Worm (Caenorhabditis elegans) whole organism, L3 larva: ENCODE measurements around the gene srx-131.

Source experiments
- R02D3.7 ChIP-seq: fragments of 150-350 bp; optimal IDR thresholded peaks from 2 replicates; lab custom pipeline; 2014; ENCODE audit warnings: missing biosample characterization, missing genetic modification characterization
- egl-27 ChIP-seq: sonication (generic microtip); optimal IDR thresholded peaks from 4 replicates; lab custom pipeline; 2017; ENCODE audit warnings: missing biosample characterization, missing genetic modification reagents, missing genetic modification characterization
- elt-2 ChIP-seq: sonication (generic microtip); optimal IDR thresholded peaks from 2 replicates; lab custom pipeline; 2016; ENCODE audit warnings: missing genetic modification reagents, mild to moderate bottlenecking, missing genetic modification characterization, missing compliant biosample characterization
- elt-3 ChIP-seq, 3 experiments: fragments of 150-350 bp in 1 of 3; sonication (generic microtip) in 2 of 3; optimal IDR thresholded peaks; 2 replicates in 2 of 3; 4 replicates in 1 of 3; lab custom pipeline; 2014 to 2017; ENCODE audit warnings: missing biosample characterization in 3 of 3, missing genetic modification characterization in 3 of 3
- lin-39 ChIP-seq: fragments of 150-350 bp; optimal IDR thresholded peaks from 2 replicates; lab custom pipeline; 2018; ENCODE audit warnings: missing biosample characterization, missing genetic modification reagents, missing genetic modification characterization
- pqm-1 ChIP-seq: fragments of 150-350 bp; optimal IDR thresholded peaks from 2 replicates; lab custom pipeline; 2017; ENCODE audit warnings: missing biosample characterization, missing genetic modification characterization, inconsistent platforms
- snpc-4 ChIP-seq: fragments of 150-350 bp; optimal IDR thresholded peaks from 2 replicates; lab custom pipeline; 2014; ENCODE audit warnings: missing biosample characterization, missing genetic modification characterization

ce11 chrV:13807232-13807631 lies 38.0 kb upstream of the srx-131 start, which contains the start of gene swan-1:
- TF ChIP-seq pqm-1 (tag; lab: Kevin White, UChicago) (no peak), R02D3.7 (no peak), elt-3 (tag; optimal IDR thresholded peaks at IDR 0.05; lab: Kevin White, UChicago) (no peak), elt-2 (tag; lab: Kevin White, UChicago) (no peak), egl-27 (tag; lab: Kevin White, UChicago) (no peak), snpc-4 (tag; lab: Kevin White, UChicago) (no peak), lin-39 (tag; lab: Kevin White, UChicago) (no peak)
